Fruit fly (Drosophila melanogaster) whole organism, prepupa: ENCODE results near the gene ATPsynC.

ENCODE experiments used
- Blimp-1 ChIP-seq: fragments of 200-800 bp; sonication (Bioruptor generic); optimal IDR thresholded peaks from 3 replicates; lab custom pipeline; 2017; ENCODE audit warnings: missing biosample characterization, missing genetic modification characterization, mild to moderate bottlenecking, moderate library complexity, missing genetic modification reagents
- CG10631 ChIP-seq: fragments of 200-800 bp; sonication (Bioruptor generic); optimal IDR thresholded peaks from 2 replicates; lab custom pipeline; 2016; ENCODE audit warnings: missing biosample characterization, missing genetic modification characterization
- CG10669 ChIP-seq: fragments of 200-800 bp; sonication (Bioruptor generic); optimal IDR thresholded peaks from 3 replicates; lab custom pipeline; 2018; ENCODE audit warnings: missing biosample characterization, mild to moderate bottlenecking, missing genetic modification characterization, moderate library complexity
- CG11294 ChIP-seq: fragments of 200-800 bp; sonication (Bioruptor generic); IDR thresholded peaks from 2 replicates; pipeline ENCODE4 v1.3.6; 2022; ENCODE audit warnings: missing biosample characterization, missing genetic modification characterization
- CG11762 ChIP-seq: fragments of 200-800 bp; sonication (Bioruptor generic); optimal IDR thresholded peaks from 3 replicates; lab custom pipeline; 2016; ENCODE audit warnings: missing biosample characterization, missing genetic modification characterization; ENCODE audit not compliant: insufficient read depth
- CG11902 ChIP-seq: fragments of 200-800 bp; sonication (Bioruptor generic); optimal IDR thresholded peaks from 3 replicates; lab custom pipeline; 2016; ENCODE audit warnings: missing biosample characterization, missing genetic modification characterization
- CG15336 ChIP-seq: fragments of 200-800 bp; sonication (Bioruptor generic); IDR thresholded peaks from 2 replicates; pipeline ENCODE4 v1.3.6; 2022; ENCODE audit warnings: missing biosample characterization, missing genetic modification characterization
- CG3032 ChIP-seq: fragments of 200-800 bp; optimal IDR thresholded peaks from 2 replicates; lab custom pipeline; 2019; ENCODE audit warnings: missing biosample characterization, mild to moderate bottlenecking, missing genetic modification characterization, moderate library complexity
- CG31627 ChIP-seq: fragments of 200-800 bp; sonication (Bioruptor generic); optimal IDR thresholded peaks from 3 replicates; lab custom pipeline; 2016; ENCODE audit warnings: missing biosample characterization, missing genetic modification characterization
- CG32006 ChIP-seq: fragments of 200-800 bp; sonication (Bioruptor generic); optimal IDR thresholded peaks from 3 replicates; lab custom pipeline; 2017; ENCODE audit warnings: missing biosample characterization, mild to moderate bottlenecking, missing genetic modification characterization
- CG4318 ChIP-seq: fragments of 200-800 bp; sonication (Bioruptor generic); optimal IDR thresholded peaks from 3 replicates; lab custom pipeline; 2017; ENCODE audit warnings: missing biosample characterization, mild to moderate bottlenecking, missing genetic modification characterization
- CG6276 ChIP-seq: fragments of 200-800 bp; sonication (Bioruptor generic); optimal IDR thresholded peaks from 2 replicates; lab custom pipeline; 2017; ENCODE audit warnings: missing biosample characterization, mild to moderate bottlenecking, missing genetic modification characterization
- CG6808 ChIP-seq: fragments of 200-800 bp; sonication (Bioruptor generic); optimal IDR thresholded peaks from 3 replicates; lab custom pipeline; 2017; ENCODE audit warnings: missing biosample characterization, missing genetic modification characterization, mild to moderate bottlenecking, moderate library complexity, missing genetic modification reagents
- CG6854 ChIP-seq: fragments of 200-800 bp; sonication (Bioruptor generic); optimal IDR thresholded peaks from 2 replicates; lab custom pipeline; 2017; ENCODE audit warnings: missing biosample characterization, mild to moderate bottlenecking, missing genetic modification characterization
- CG8119 ChIP-seq: fragments of 200-800 bp; sonication (Bioruptor generic); IDR thresholded peaks from 3 replicates; pipeline ENCODE4 v1.3.6; 2022; ENCODE audit warnings: missing biosample characterization, missing genetic modification characterization
- CG8319 ChIP-seq: fragments of 200-800 bp; sonication (Bioruptor generic); optimal IDR thresholded peaks from 3 replicates; lab custom pipeline; 2016; ENCODE audit warnings: missing biosample characterization, missing genetic modification characterization
- CG8632 ChIP-seq: fragments of 200-800 bp; sonication (Bioruptor generic); optimal IDR thresholded peaks from 3 replicates; lab custom pipeline; 2016; ENCODE audit warnings: missing biosample characterization, missing genetic modification characterization
- CG9139 ChIP-seq: fragments of 200-800 bp; sonication (Bioruptor generic); optimal IDR thresholded peaks from 3 replicates; lab custom pipeline; 2017; ENCODE audit warnings: missing biosample characterization, mild to moderate bottlenecking, missing genetic modification characterization
- Eip75B ChIP-seq: fragments of 200-800 bp; sonication (Bioruptor generic); optimal IDR thresholded peaks from 3 replicates; lab custom pipeline; 2016; ENCODE audit warnings: missing biosample characterization, missing genetic modification characterization
- Eip78C ChIP-seq: fragments of 200-800 bp; sonication (Bioruptor generic); peaks from one replicate; lab custom pipeline; 2016; ENCODE audit warnings: missing biosample characterization, missing genetic modification characterization
- Ets21C ChIP-seq: fragments of 200-800 bp; sonication (Bioruptor generic); optimal IDR thresholded peaks from 3 replicates; lab custom pipeline; 2016; ENCODE audit warnings: missing biosample characterization, missing genetic modification characterization
- Hr38 ChIP-seq: sonication (Bioruptor generic); optimal IDR thresholded peaks from 2 replicates; lab custom pipeline; 2016; ENCODE audit warnings: missing biosample characterization, missing genetic modification characterization
- Hr39 ChIP-seq: fragments of 200-800 bp; sonication (Bioruptor generic); optimal IDR thresholded peaks from 2 replicates; lab custom pipeline; 2016; ENCODE audit warnings: missing biosample characterization, missing genetic modification characterization
- Hr4 ChIP-seq: fragments of 200-800 bp; sonication (Bioruptor generic); optimal IDR thresholded peaks from 3 replicates; lab custom pipeline; 2016; ENCODE audit warnings: missing biosample characterization, missing genetic modification characterization
- OdsH ChIP-seq: fragments of 200-800 bp; sonication (Bioruptor generic); optimal IDR thresholded peaks from 3 replicates; lab custom pipeline; 2016; ENCODE audit warnings: missing biosample characterization, missing genetic modification characterization
- Sox102F ChIP-seq: fragments of 200-800 bp; sonication (Bioruptor generic); optimal IDR thresholded peaks from 2 replicates; lab custom pipeline; 2016; ENCODE audit warnings: missing biosample characterization, mild to moderate bottlenecking, missing genetic modification characterization
- Sox15 ChIP-seq: fragments of 200-800 bp; sonication (Bioruptor generic); optimal IDR thresholded peaks from 3 replicates; lab custom pipeline; 2016; ENCODE audit warnings: missing biosample characterization, missing genetic modification characterization
- acj6 ChIP-seq: fragments of 200-800 bp; sonication (Bioruptor generic); optimal IDR thresholded peaks from 3 replicates; lab custom pipeline; 2016; ENCODE audit warnings: missing biosample characterization, missing genetic modification characterization
- dac ChIP-seq: fragments of 200-800 bp; sonication (Bioruptor generic); optimal IDR thresholded peaks from 2 replicates; lab custom pipeline; 2017; ENCODE audit warnings: missing biosample characterization, mild to moderate bottlenecking, missing genetic modification characterization
- fkh ChIP-seq: fragments of 200-800 bp; sonication (Bioruptor generic); optimal IDR thresholded peaks from 3 replicates; lab custom pipeline; 2017; ENCODE audit warnings: missing biosample characterization, mild to moderate bottlenecking, missing genetic modification characterization, moderate library complexity
- net ChIP-seq: fragments of 200-800 bp; sonication (Bioruptor generic); optimal IDR thresholded peaks from 3 replicates; lab custom pipeline; 2016; ENCODE audit warnings: missing biosample characterization, missing genetic modification characterization
- salr ChIP-seq, 2 experiments: fragments of 200-800 bp; sonication (Bioruptor generic); optimal IDR thresholded peaks; 3 replicates each; lab custom pipeline; 2016 to 2018; ENCODE audit warnings: missing biosample characterization in 2 of 2, missing genetic modification characterization in 2 of 2, mild to moderate bottlenecking in 1 of 2
- svp ChIP-seq: fragments of 200-800 bp; sonication (Bioruptor generic); peaks from one replicate; lab custom pipeline; 2016; ENCODE audit warnings: missing biosample characterization, missing genetic modification characterization
- topi ChIP-seq: fragments of 200-800 bp; sonication (Bioruptor generic); optimal IDR thresholded peaks from 3 replicates; lab custom pipeline; 2016; ENCODE audit warnings: missing biosample characterization, missing genetic modification characterization
- vri ChIP-seq: fragments of 200-800 bp; sonication (Bioruptor generic); optimal IDR thresholded peaks from 3 replicates; lab custom pipeline; 2016; ENCODE audit warnings: missing biosample characterization, mild to moderate bottlenecking, missing genetic modification characterization

The ATPsynC gene

dm6 chr3R:31262298-31262697 lies 42.9 kb upstream of the ATPsynC start, which contains the start of gene CAH5:
CAH5 (plus strand) TSS chr3R:31262598.
- no peak for TF ChIP-seq topi (GFP tag; lab: Kevin White, UChicago)
- TF ChIP-seq CG32006 (GFP tag; lab: Kevin White, UChicago): no peak
- no peak for TF ChIP-seq CG8119 (GFP tag; lab: Robert Waterston, UW)
- TF ChIP-seq acj6 (GFP tag; lab: Kevin White, UChicago): no peak
- no peak for TF ChIP-seq Hr38 (GFP tag; lab: Kevin White, UChicago)
- no peak for TF ChIP-seq CG6854
- TF ChIP-seq CG15336 (GFP tag; lab: Robert Waterston, UW): no peak
- TF ChIP-seq CG9139 (GFP tag; lab: Kevin White, UChicago): no peak
- TF ChIP-seq fkh (GFP tag; lab: Kevin White, UChicago): no peak
- no peak for TF ChIP-seq CG4318 (GFP tag; lab: Kevin White, UChicago)
- TF ChIP-seq net (GFP tag; lab: Kevin White, UChicago): no peak

- TF ChIP-seq Hr38 (GFP tag; lab: Kevin White, UChicago) (no peak), dac (GFP tag; lab: Kevin White, UChicago) (no peak), CG6808 (GFP tag; lab: Kevin White, UChicago) (no peak), CG10669 (GFP tag; lab: Kevin White, UChicago) (no peak), CG8632 (no peak), OdsH (GFP tag; lab: Kevin White, UChicago) (no peak), net (GFP tag; lab: Kevin White, UChicago) (no peak), svp (no peak), CG6276 (GFP tag; lab: Kevin White, UChicago) (no peak), CG10631 (GFP tag; lab: Kevin White, UChicago) (no peak)
Measured at dm6 chr3R:31259947-31260346, 40.5 kb upstream of the ATPsynC start, which contains the start of gene CAH16. CAH16 (plus strand) TSS chr3R:31260247.

dm6 chr3R:31257299-31257698 lies 37.9 kb upstream of the ATPsynC start, which contains the start of gene CAH6:
CAH6 (plus strand) TSS chr3R:31257599.
- TF ChIP-seq CG6276 (GFP tag; lab: Kevin White, UChicago) (no peak), CG15336 (GFP tag; lab: Robert Waterston, UW) (no peak), CG11762 (GFP tag; lab: Kevin White, UChicago) (no peak), Hr39 (GFP tag; lab: Kevin White, UChicago) (no peak), Eip78C (GFP tag; lab: Kevin White, UChicago) (no peak), CG11294 (GFP tag; lab: Robert Waterston, UW) (no peak), topi (GFP tag; lab: Kevin White, UChicago) (no peak), Sox102F (GFP tag; lab: Kevin White, UChicago) (no peak), Hr4 (GFP tag; lab: Kevin White, UChicago) (no peak), net (GFP tag; lab: Kevin White, UChicago) (no peak), CG31627 (GFP tag; lab: Kevin White, UChicago) (no peak), CG3032 (tag; lab: Kevin White, UChicago) (no peak), CG6808 (GFP tag; lab: Kevin White, UChicago) (no peak), Sox15 (no peak), Ets21C (GFP tag; lab: Kevin White, UChicago) (no peak), Blimp-1 (no peak), Eip75B (no peak)

dm6 chr3R:31254808-31255207 lies 35.4 kb upstream of the ATPsynC start, which contains the start of the genes CG1750 and spn-F:
CG1750 (minus strand) TSS chr3R:31254900.
spn-F (plus strand) TSS chr3R:31255127.
- TF ChIP-seq svp (no peak), salr (GFP tag; optimal IDR thresholded peaks at IDR 0.05; lab: Kevin White, UChicago) (no peak), vri (GFP tag; lab: Kevin White, UChicago) (peak; percentile 85), Hr39 (GFP tag; lab: Kevin White, UChicago) (no peak), CG11902 (GFP tag; lab: Kevin White, UChicago) (no peak), CG8319 (GFP tag; lab: Kevin White, UChicago) (no peak), CG6276 (GFP tag; lab: Kevin White, UChicago) (no peak), CG9139 (GFP tag; lab: Kevin White, UChicago) (no peak), Sox102F (GFP tag; lab: Kevin White, UChicago) (no peak), fkh (GFP tag; lab: Kevin White, UChicago) (peak; percentile 84), acj6 (GFP tag; lab: Kevin White, UChicago) (no peak)
